Fruit fly (Drosophila melanogaster) whole organism, wandering third instar larva: Measurements from ENCODE around the gene tbrd-1.

Experiments used
- Abd-B ChIP-seq: fragments of >200 bp; optimal IDR thresholded peaks from 2 replicates; lab custom pipeline; 2017; ENCODE audit warnings: missing biosample characterization, missing genetic modification characterization
- CG32264 ChIP-seq: fragments of 200-800 bp; sonication (Bioruptor generic); optimal IDR thresholded peaks from 2 replicates; lab custom pipeline; 2016; ENCODE audit warnings: missing biosample characterization, missing genetic modification characterization
- CG9705 ChIP-seq: fragments of 200-800 bp; sonication (Bioruptor generic); optimal IDR thresholded peaks from 2 replicates; lab custom pipeline; 2018; ENCODE audit warnings: missing biosample characterization, mild to moderate bottlenecking, missing genetic modification characterization
- CrebA ChIP-seq: fragments of 200-800 bp; sonication (Bioruptor generic); optimal IDR thresholded peaks from 2 replicates; lab custom pipeline; 2016; ENCODE audit warnings: missing biosample characterization, mild to moderate bottlenecking, missing genetic modification characterization, borderline replicate concordance
- Dfd ChIP-seq: fragments of >200 bp; optimal IDR thresholded peaks from 2 replicates; lab custom pipeline; 2017; ENCODE audit warnings: missing biosample characterization, missing genetic modification characterization
- Dif ChIP-seq: fragments of 200-275, 200-300 bp; sonication (Bioruptor generic); optimal IDR thresholded peaks from 2 replicates; lab custom pipeline; 2018; ENCODE audit warnings: missing biosample characterization, missing genetic modification characterization; ENCODE audit not compliant: partially characterized antibody
- GATAd ChIP-seq: sonication (Bioruptor generic); optimal IDR thresholded peaks from 2 replicates; lab custom pipeline; 2016; ENCODE audit warnings: missing biosample characterization, missing genetic modification characterization
- HLH106 ChIP-seq: fragments of 200-800 bp; optimal IDR thresholded peaks from 3 replicates; lab custom pipeline; 2019; ENCODE audit warnings: missing biosample characterization, mild to moderate bottlenecking, missing genetic modification characterization, moderate library complexity
- Hnf4 ChIP-seq: fragments of 200-800 bp; sonication (Bioruptor generic); optimal IDR thresholded peaks from 2 replicates; lab custom pipeline; 2016; ENCODE audit warnings: missing biosample characterization, mild to moderate bottlenecking, missing genetic modification characterization
- Hr78 ChIP-seq: fragments of >200 bp; optimal IDR thresholded peaks from 2 replicates; lab custom pipeline; 2017; ENCODE audit warnings: missing biosample characterization, missing genetic modification characterization
- Hr83 ChIP-seq: fragments of 200-300 bp; sonication (Bioruptor generic); optimal IDR thresholded peaks from 2 replicates; lab custom pipeline; 2016; ENCODE audit warnings: missing biosample characterization, mild to moderate bottlenecking, missing genetic modification characterization, moderate library complexity; ENCODE audit not compliant: poor library complexity, severe bottlenecking
- Jra ChIP-seq: sonication (Bioruptor generic); optimal IDR thresholded peaks from 2 replicates; lab custom pipeline; 2016; ENCODE audit warnings: missing biosample characterization, missing genetic modification characterization
- Mio ChIP-seq: sonication (Bioruptor generic); optimal IDR thresholded peaks from 2 replicates; lab custom pipeline; 2016; ENCODE audit warnings: missing biosample characterization, missing genetic modification characterization
- Myc ChIP-seq: fragments of >200 bp; optimal IDR thresholded peaks from 2 replicates; lab custom pipeline; 2017
- N ChIP-seq: fragments of >200 bp; optimal IDR thresholded peaks from 2 replicates; lab custom pipeline; 2018; ENCODE audit warnings: missing biosample characterization, missing external identifiers, missing genetic modification characterization
- OdsH ChIP-seq: fragments of 200-800 bp; sonication (Bioruptor generic); optimal IDR thresholded peaks from 2 replicates; lab custom pipeline; 2016; ENCODE audit warnings: missing biosample characterization, mild to moderate bottlenecking, missing genetic modification characterization
- Rel ChIP-seq, 2 experiments: fragments of 200-800 bp; sonication (Bioruptor generic) in 1 of 2; optimal IDR thresholded peaks; 2 replicates in 1 of 2; 3 replicates in 1 of 2; lab custom pipeline; 2016 to 2019; ENCODE audit warnings: mild to moderate bottlenecking in 2 of 2, missing biosample characterization in 2 of 2, missing genetic modification characterization in 2 of 2, moderate library complexity in 1 of 2
- Sp1 ChIP-seq: fragments of 200-800 bp; sonication (Bioruptor generic); optimal IDR thresholded peaks from 3 replicates; lab custom pipeline; 2019; ENCODE audit warnings: missing biosample characterization, mild to moderate bottlenecking, missing genetic modification characterization, moderate library complexity
- Vsx2 ChIP-seq: fragments of 200-300, 225-300 bp; sonication (Bioruptor generic); optimal IDR thresholded peaks from 2 replicates; lab custom pipeline; 2018; ENCODE audit warnings: missing biosample characterization, missing genetic modification characterization; ENCODE audit not compliant: partially characterized antibody
- br ChIP-seq: fragments of 200-800 bp; sonication (Bioruptor generic); optimal IDR thresholded peaks from 2 replicates; lab custom pipeline; 2016; ENCODE audit warnings: missing biosample characterization, missing genetic modification characterization
- brk ChIP-seq: fragments of 200-800 bp; sonication (Bioruptor generic); optimal IDR thresholded peaks from 2 replicates; lab custom pipeline; 2016; ENCODE audit warnings: missing biosample characterization, mild to moderate bottlenecking, missing genetic modification characterization
- dl ChIP-seq, 2 experiments: fragments of 175-275, 200-275 bp in 1 of 2; fragments of 200-275 bp in 1 of 2; sonication (Bioruptor generic); optimal IDR thresholded peaks; lab custom pipeline; 2018; ENCODE audit warnings: mild to moderate bottlenecking in 2 of 2, missing biosample characterization in 2 of 2, missing genetic modification characterization in 2 of 2, moderate library complexity in 2 of 2; ENCODE audit not compliant: partially characterized antibody in 2 of 2, insufficient read depth in 1 of 2
- dmrt93B ChIP-seq: fragments of 200-800 bp; sonication (Bioruptor generic); optimal IDR thresholded peaks from 2 replicates; lab custom pipeline; 2018; ENCODE audit warnings: missing biosample characterization, mild to moderate bottlenecking, missing genetic modification characterization
- dsf ChIP-seq: sonication (Bioruptor generic); optimal IDR thresholded peaks from 2 replicates; lab custom pipeline; 2016; ENCODE audit warnings: missing biosample characterization, missing genetic modification characterization, borderline replicate concordance
- ey ChIP-seq: fragments of 200-800 bp; sonication (Bioruptor generic); optimal IDR thresholded peaks from 2 replicates; lab custom pipeline; 2016; ENCODE audit warnings: missing biosample characterization, missing genetic modification characterization
- foxo ChIP-seq, 2 experiments: fragments of 200-800 bp; sonication (Bioruptor generic); optimal IDR thresholded peaks; 2 replicates in 1 of 2; 3 replicates in 1 of 2; lab custom pipeline; 2016 to 2017; ENCODE audit warnings: missing biosample characterization in 2 of 2, missing genetic modification characterization in 2 of 2
- fru ChIP-seq: fragments of 200-800 bp; sonication (Bioruptor generic); optimal IDR thresholded peaks from 3 replicates; lab custom pipeline; 2016; ENCODE audit warnings: missing biosample characterization, mild to moderate bottlenecking, missing genetic modification characterization
- h ChIP-seq: fragments of 200-800 bp; sonication (Bioruptor generic); optimal IDR thresholded peaks from 3 replicates; lab custom pipeline; 2016; ENCODE audit warnings: missing biosample characterization, mild to moderate bottlenecking, missing genetic modification characterization
- jim ChIP-seq: fragments of 175-275, 200-325 bp; sonication (Bioruptor generic); optimal IDR thresholded peaks from 2 replicates; lab custom pipeline; 2016; ENCODE audit warnings: missing biosample characterization, mild to moderate bottlenecking, missing genetic modification characterization
- lola ChIP-seq: fragments of >200 bp; optimal IDR thresholded peaks from 2 replicates; lab custom pipeline; 2017; ENCODE audit warnings: missing biosample characterization, missing genetic modification characterization
- pan ChIP-seq: fragments of >200 bp; optimal IDR thresholded peaks from 2 replicates; lab custom pipeline; 2017
- psq ChIP-seq: fragments of 200-800 bp; sonication (Bioruptor generic); optimal IDR thresholded peaks from 3 replicates; lab custom pipeline; 2017; ENCODE audit warnings: missing biosample characterization, mild to moderate bottlenecking, missing genetic modification characterization, moderate library complexity
- rgr ChIP-seq: fragments of 200-800 bp; sonication (Bioruptor generic); optimal IDR thresholded peaks from 3 replicates; lab custom pipeline; 2016; ENCODE audit warnings: missing biosample characterization, mild to moderate bottlenecking, missing genetic modification characterization
- sage ChIP-seq: fragments of 200-800 bp; sonication (Bioruptor generic); optimal IDR thresholded peaks from 2 replicates; lab custom pipeline; 2016; ENCODE audit warnings: missing biosample characterization, mild to moderate bottlenecking, missing genetic modification characterization
- sv ChIP-seq: fragments of 200-800 bp; sonication (Bioruptor generic); optimal IDR thresholded peaks from 3 replicates; lab custom pipeline; 2016; ENCODE audit warnings: missing biosample characterization, missing genetic modification characterization
- tai ChIP-seq: sonication (Bioruptor generic); optimal IDR thresholded peaks from 2 replicates; lab custom pipeline; 2016; ENCODE audit warnings: missing biosample characterization, missing genetic modification characterization
- usp ChIP-seq: fragments of >200 bp; optimal IDR thresholded peaks from 2 replicates; lab custom pipeline; 2017; ENCODE audit warnings: missing biosample characterization, missing genetic modification characterization
- woc ChIP-seq: sonication (Bioruptor generic); optimal IDR thresholded peaks from 2 replicates; lab custom pipeline; 2016; ENCODE audit warnings: missing biosample characterization, mild to moderate bottlenecking, missing genetic modification characterization

Gene tbrd-1

DNA sequence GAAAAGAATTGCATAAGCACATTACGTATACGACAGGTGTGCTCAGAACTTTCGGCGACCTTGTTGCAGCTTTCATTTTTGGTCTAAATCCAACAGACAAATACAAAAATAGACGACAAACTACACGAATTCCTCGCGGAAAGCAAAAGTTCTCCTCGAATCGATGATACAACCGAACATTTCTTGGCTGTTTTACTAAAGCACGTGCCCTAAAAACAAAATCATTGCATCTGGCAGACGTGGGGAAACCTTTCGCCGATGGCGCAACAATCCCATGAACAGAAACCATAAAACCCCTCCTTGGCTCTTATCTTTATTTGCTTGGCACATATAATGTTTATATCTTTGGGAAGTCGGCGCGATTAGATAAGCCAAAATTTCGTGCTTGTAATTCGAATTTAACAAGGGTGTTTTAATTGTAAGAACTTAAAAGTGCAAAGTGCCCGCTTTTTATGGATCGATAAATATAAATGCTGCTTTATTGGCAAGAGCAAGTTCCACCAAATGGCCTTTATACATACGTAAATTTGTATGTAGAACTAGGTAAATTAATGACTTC is 45.3 kb upstream of the tbrd-1 start:
- no peak for TF ChIP-seq N (GFP tag; lab: Kevin White, UChicago)
- no peak for TF ChIP-seq Rel (GFP tag; optimal IDR thresholded peaks at IDR 0.05; lab: Kevin White, UChicago)
- TF ChIP-seq Rel (tag; optimal IDR thresholded peaks at IDR 0.05; lab: Kevin White, UChicago): peak; percentile 41

dm6 chr3R:23933684-23934575 is 40.6 kb upstream of the tbrd-1 start, which contains the start of gene CG5854:
TSS of gene CG5854 (plus strand) at chr3R:23933912.
- TF ChIP-seq lola (GFP tag; lab: Kevin White, UChicago) (no peak), Hr83 (GFP tag; lab: Kevin White, UChicago) (peak; percentile 87), OdsH (GFP tag; lab: Kevin White, UChicago) (peak; percentile 96), Dif (GFP tag; lab: Kevin White, UChicago) (peak; percentile 6), Hnf4 (GFP tag; lab: Kevin White, UChicago) (peak; percentile 92), tai (GFP tag; lab: Kevin White, UChicago) (no peak), dsf (GFP tag; lab: Kevin White, UChicago) (peak; percentile 31), Dfd (GFP tag; lab: Kevin White, UChicago) (no peak), Rel (GFP tag; optimal IDR thresholded peaks at IDR 0.05; lab: Kevin White, UChicago) (no peak), Rel (tag; optimal IDR thresholded peaks at IDR 0.05; lab: Kevin White, UChicago) (peak; percentile 58), fru (GFP tag; lab: Kevin White, UChicago) (peak; percentile 95), psq (GFP tag; lab: Kevin White, UChicago) (peak; percentile 89), Vsx2 (GFP tag; lab: Kevin White, UChicago) (no peak), h (peak; percentile 96), brk (no peak), Jra (peak; percentile 50), sv (GFP tag; lab: Kevin White, UChicago) (peak; percentile 63), GATAd (peak; percentile 63), dl (GFP tag; optimal IDR thresholded peaks at IDR 0.05; lab: Kevin White, UChicago; ENCODE audit: insufficient read depth in 1 of 2, partially characterized antibody in 2 of 2) (no peak), sage (GFP tag; lab: Kevin White, UChicago) (no peak), CrebA (GFP tag; lab: Kevin White, UChicago) (no peak), usp (GFP tag; lab: Kevin White, UChicago) (no peak), Myc (no peak), Abd-B (GFP tag; lab: Kevin White, UChicago) (no peak), pan (lab: Kevin White, UChicago) (no peak), Hr78 (no peak), dmrt93B (GFP tag; lab: Kevin White, UChicago) (peak; percentile 79), foxo (GFP tag; optimal IDR thresholded peaks at IDR 0.05; lab: Kevin White, UChicago) (peak; percentile 69 to 98), CG9705 (GFP tag; lab: Kevin White, UChicago) (peak; percentile 73), rgr (peak; percentile 98), ey (peak; percentile 97), Sp1 (GFP tag; lab: Kevin White, UChicago) (peak; percentile 93), Mio (peak; percentile 77), HLH106 (peak; percentile 91), woc (GFP tag; lab: Kevin White, UChicago) (peak; percentile 82), jim (peak; percentile 35), N (GFP tag; lab: Kevin White, UChicago) (no peak), CG32264 (GFP tag; lab: Kevin White, UChicago) (peak; percentile 92), br (GFP tag; lab: Kevin White, UChicago) (peak; percentile 95)
